Worm (Caenorhabditis elegans): ENCODE data around the gene ins-34.

DNA sequence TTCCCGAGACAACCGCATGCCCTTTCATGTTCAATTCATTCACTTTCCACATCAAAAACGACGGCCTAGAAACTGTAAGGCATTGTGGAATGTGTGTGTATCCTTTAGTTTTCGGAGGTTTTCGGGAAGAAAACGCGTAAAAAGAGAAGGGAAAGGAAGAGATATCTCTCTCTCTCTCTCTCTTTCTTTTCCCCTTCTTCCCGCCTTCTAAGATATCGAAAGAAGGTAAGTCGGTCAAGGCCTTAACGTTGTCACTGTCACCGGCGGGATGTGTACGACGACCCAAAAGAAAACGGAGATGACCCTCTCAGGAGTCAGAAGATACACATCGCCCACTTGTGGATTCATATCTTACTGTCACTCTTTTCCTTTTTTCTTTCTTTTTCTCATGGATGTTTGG lies 16.6 kb upstream of the ins-34 start:
- no peak for TF ChIP-seq daf-8 (GFP tag; IDR thresholded peaks at IDR 0.05)
- no peak for TF ChIP-seq mxl-3 (GFP tag; optimal IDR thresholded peaks at IDR 0.05)
- no peak for TF ChIP-seq nhr-6 (tag; optimal IDR thresholded peaks at IDR 0.05)
- no peak for TF ChIP-seq lsy-2 (tag; optimal IDR thresholded peaks at IDR 0.05)
- no peak for TF ChIP-seq snpc-1.2 (GFP tag; IDR thresholded peaks at IDR 0.05)
- no peak for TF ChIP-seq dpl-1 (GFP tag; optimal IDR thresholded peaks at IDR 0.05)
- no peak for TF ChIP-seq ama-1 (optimal IDR thresholded peaks at IDR 0.05)
- TF ChIP-seq lin-13 (GFP tag; optimal IDR thresholded peaks at IDR 0.05): no peak
- TF ChIP-seq pha-4 (GFP tag; IDR thresholded peaks at IDR 0.05): no peak
- no peak for TF ChIP-seq pha-4 (tag; optimal IDR thresholded peaks at IDR 0.05)
- TF ChIP-seq ces-1 (GFP tag; optimal IDR thresholded peaks at IDR 0.05): no peak
- TF ChIP-seq dmd-9 (GFP tag; IDR thresholded peaks at IDR 0.05): no peak
